Fruit fly (Drosophila melanogaster) whole organism, adult: ENCODE results near the gene CG12713.

ENCODE experiments used
- CG11617 ChIP-seq: fragments of 200-800 bp; sonication (Bioruptor generic); optimal IDR thresholded peaks from 2 replicates; lab custom pipeline; 2017; ENCODE audit warnings: mild to moderate bottlenecking, missing biosample characterization, missing genetic modification reagents, missing genetic modification characterization
- CG12768 ChIP-seq: fragments of 200-800 bp; sonication (Bioruptor generic); optimal IDR thresholded peaks from 2 replicates; lab custom pipeline; 2017; ENCODE audit warnings: missing biosample characterization, missing genetic modification characterization, mild to moderate bottlenecking, moderate library complexity, missing genetic modification reagents
- CG14711 ChIP-seq: fragments of 200-800 bp; sonication (Bioruptor generic); optimal IDR thresholded peaks from 2 replicates; lab custom pipeline; 2018; ENCODE audit warnings: missing biosample characterization, mild to moderate bottlenecking, missing genetic modification characterization, moderate library complexity
- CG1620 ChIP-seq: fragments of 200-800 bp; sonication (Bioruptor generic); optimal IDR thresholded peaks from 2 replicates; lab custom pipeline; 2016; ENCODE audit warnings: missing biosample characterization, missing genetic modification characterization
- CG33017 ChIP-seq: fragments of 200-800 bp; sonication (Bioruptor generic); optimal IDR thresholded peaks from 2 replicates; lab custom pipeline; 2018; ENCODE audit warnings: missing biosample characterization, mild to moderate bottlenecking, missing genetic modification characterization, moderate library complexity
- CG5204 ChIP-seq: fragments of 200-800 bp; sonication (Bioruptor generic); optimal IDR thresholded peaks from 2 replicates; lab custom pipeline; 2016; ENCODE audit warnings: missing biosample characterization, missing genetic modification characterization
- CG7045 ChIP-seq: fragments of 200-800 bp; sonication (Bioruptor generic); optimal IDR thresholded peaks from 2 replicates; lab custom pipeline; 2017; ENCODE audit warnings: missing biosample characterization, mild to moderate bottlenecking, missing genetic modification characterization
- CG7101 ChIP-seq: fragments of 200-800 bp; sonication (Bioruptor generic); optimal IDR thresholded peaks from 2 replicates; lab custom pipeline; 2018; ENCODE audit warnings: missing biosample characterization, mild to moderate bottlenecking, missing genetic modification characterization, moderate library complexity
- Clk ChIP-seq: fragments of 200-800 bp; sonication (Bioruptor generic); optimal IDR thresholded peaks from 2 replicates; lab custom pipeline; 2017; ENCODE audit warnings: missing biosample characterization, missing genetic modification characterization
- Crg-1 ChIP-seq: fragments of 200-800 bp; sonication (Bioruptor generic); optimal IDR thresholded peaks from 2 replicates; lab custom pipeline; 2016; ENCODE audit warnings: missing biosample characterization, missing genetic modification characterization
- Hr96 ChIP-seq: fragments of 200-800 bp; sonication (Bioruptor generic); optimal IDR thresholded peaks from 2 replicates; lab custom pipeline; 2016; ENCODE audit warnings: missing biosample characterization, missing genetic modification characterization
- Mnt ChIP-seq: fragments of 200-800 bp; sonication (Bioruptor generic); optimal IDR thresholded peaks from 2 replicates; lab custom pipeline; 2016; ENCODE audit warnings: missing biosample characterization, mild to moderate bottlenecking, missing genetic modification characterization
- bab1 ChIP-seq: fragments of 200-800 bp; sonication (Bioruptor generic); optimal IDR thresholded peaks from 3 replicates; lab custom pipeline; 2019; ENCODE audit warnings: missing biosample characterization, mild to moderate bottlenecking, missing genetic modification characterization, moderate library complexity
- cic ChIP-seq: fragments of 200-800 bp; sonication (Bioruptor generic); optimal IDR thresholded peaks from 2 replicates; lab custom pipeline; 2017; ENCODE audit warnings: missing biosample characterization, mild to moderate bottlenecking, missing genetic modification characterization, moderate library complexity
- cnc ChIP-seq, 2 experiments: fragments of >200 bp; optimal IDR thresholded peaks; 2 replicates each; lab custom pipeline; 2017
- kay ChIP-seq: fragments of 200-800 bp; sonication (Bioruptor generic); peaks from one replicate; lab custom pipeline; 2016; ENCODE audit warnings: missing biosample characterization, missing genetic modification characterization, borderline replicate concordance
- ovo ChIP-seq: fragments of 200-800 bp; sonication (Bioruptor generic); optimal IDR thresholded peaks from 2 replicates; lab custom pipeline; 2016; ENCODE audit warnings: missing biosample characterization, missing genetic modification characterization
- pad ChIP-seq: fragments of 200-800 bp; sonication (Bioruptor generic); optimal IDR thresholded peaks from 3 replicates; lab custom pipeline; 2017; ENCODE audit warnings: missing biosample characterization, missing genetic modification characterization, mild to moderate bottlenecking, moderate library complexity, missing genetic modification reagents
- tj ChIP-seq: fragments of 200-800 bp; sonication (Bioruptor generic); optimal IDR thresholded peaks from 3 replicates; lab custom pipeline; 2017; ENCODE audit warnings: missing biosample characterization, mild to moderate bottlenecking, missing genetic modification characterization, moderate library complexity
- toe ChIP-seq: fragments of 200-800 bp; sonication (Bioruptor generic); optimal IDR thresholded peaks from 2 replicates; lab custom pipeline; 2016; ENCODE audit warnings: missing biosample characterization, missing genetic modification characterization

The CG12713 gene

dm6 chr3L:15823780-15824423, 8.4 kb upstream of the CG12713 start:
- TF ChIP-seq Mnt (GFP tag; lab: Kevin White, UChicago) (peak; percentile 31), tj (GFP tag; lab: Kevin White, UChicago) (peak; percentile 51), ovo (peak; percentile 31), toe (no peak), CG1620 (GFP tag; lab: Kevin White, UChicago) (no peak), pad (GFP tag; lab: Kevin White, UChicago) (peak; percentile 89), CG7101 (tag; lab: Kevin White, UChicago) (peak; percentile 25), Crg-1 (GFP tag; lab: Kevin White, UChicago) (no peak), CG7045 (GFP tag; lab: Kevin White, UChicago) (no peak), kay (GFP tag; lab: Kevin White, UChicago) (peak; percentile 89), Hr96 (GFP tag; lab: Kevin White, UChicago) (no peak), CG11617 (GFP tag; lab: Kevin White, UChicago) (no peak), CG33017 (tag; lab: Kevin White, UChicago) (no peak), cic (GFP tag; lab: Kevin White, UChicago) (peak; percentile 68)

- peak; percentile 37 for TF ChIP-seq cic (GFP tag; lab: Kevin White, UChicago)
- peak; percentile 20 for TF ChIP-seq Mnt (GFP tag; lab: Kevin White, UChicago)
- peak; percentile 73 for TF ChIP-seq tj (GFP tag; lab: Kevin White, UChicago)
- peak; percentile 41 to 90 for TF ChIP-seq cnc (optimal IDR thresholded peaks at IDR 0.05; lab: Kevin White, UChicago)
- TF ChIP-seq ovo: no peak
Observed at dm6 chr3L:15824537-15824936, 7.7 kb upstream of the CG12713 start.

dm6 chr3L:15825493-15826209, 6.6 kb upstream of the CG12713 start:
- TF ChIP-seq CG14711 (peak; percentile 34), CG1620 (GFP tag; lab: Kevin White, UChicago) (no peak), Crg-1 (GFP tag; lab: Kevin White, UChicago) (peak; percentile 7), bab1 (GFP tag; lab: Kevin White, UChicago) (no peak), CG7045 (GFP tag; lab: Kevin White, UChicago) (no peak), kay (GFP tag; lab: Kevin White, UChicago) (no peak), CG5204 (no peak), Hr96 (GFP tag; lab: Kevin White, UChicago) (no peak), pad (GFP tag; lab: Kevin White, UChicago) (no peak), cic (GFP tag; lab: Kevin White, UChicago) (peak; percentile 96), Mnt (GFP tag; lab: Kevin White, UChicago) (no peak), toe (no peak), Clk (no peak), CG33017 (tag; lab: Kevin White, UChicago) (no peak), tj (GFP tag; lab: Kevin White, UChicago) (peak; percentile 93), CG7101 (tag; lab: Kevin White, UChicago) (peak; percentile 30), CG11617 (GFP tag; lab: Kevin White, UChicago) (no peak), CG12768 (GFP tag; lab: Kevin White, UChicago) (no peak)

- TF ChIP-seq cnc (optimal IDR thresholded peaks at IDR 0.05; lab: Kevin White, UChicago): no peak
- TF ChIP-seq CG11617 (GFP tag; lab: Kevin White, UChicago): no peak
- TF ChIP-seq pad (GFP tag; lab: Kevin White, UChicago): peak; percentile 31
- TF ChIP-seq Mnt (GFP tag; lab: Kevin White, UChicago): no peak
- no peak for TF ChIP-seq CG5204
- TF ChIP-seq tj (GFP tag; lab: Kevin White, UChicago): no peak
- TF ChIP-seq toe: no peak
- peak; percentile 59 for TF ChIP-seq ovo
- TF ChIP-seq cic (GFP tag; lab: Kevin White, UChicago): no peak
- peak; percentile 38 for TF ChIP-seq Crg-1 (GFP tag; lab: Kevin White, UChicago)
- peak; percentile 54 for TF ChIP-seq CG12768 (GFP tag; lab: Kevin White, UChicago)
- peak; percentile 54 for TF ChIP-seq CG7045 (GFP tag; lab: Kevin White, UChicago)
- TF ChIP-seq kay (GFP tag; lab: Kevin White, UChicago): peak; percentile 20
- peak; percentile 67 for TF ChIP-seq CG7101 (tag; lab: Kevin White, UChicago)
- TF ChIP-seq CG14711: peak; percentile 33
- no peak for TF ChIP-seq Clk
- peak; percentile 43 for TF ChIP-seq bab1 (GFP tag; lab: Kevin White, UChicago)
- no peak for TF ChIP-seq Hr96 (GFP tag; lab: Kevin White, UChicago)
- TF ChIP-seq CG1620 (GFP tag; lab: Kevin White, UChicago): peak; percentile 33
- TF ChIP-seq CG33017 (tag; lab: Kevin White, UChicago): peak; percentile 71
Observed at dm6 chr3L:15826347-15826984, 5.8 kb upstream of the CG12713 start, which contains the start of the genes DCP2 and dbo. DCP2 (minus strand) TSS chr3L:15826423. dbo (plus strand) TSS chr3L:15826888.

- TF ChIP-seq toe (peak; percentile 60), CG7045 (GFP tag; lab: Kevin White, UChicago) (peak; percentile 88), bab1 (GFP tag; lab: Kevin White, UChicago) (peak; percentile 84), ovo (no peak), CG1620 (GFP tag; lab: Kevin White, UChicago) (peak; percentile 70), cic (GFP tag; lab: Kevin White, UChicago) (peak; percentile 29), Hr96 (GFP tag; lab: Kevin White, UChicago) (no peak), CG11617 (GFP tag; lab: Kevin White, UChicago) (peak; percentile 96), Crg-1 (GFP tag; lab: Kevin White, UChicago) (peak; percentile 47), CG12768 (GFP tag; lab: Kevin White, UChicago) (peak; percentile 89), CG33017 (tag; lab: Kevin White, UChicago) (peak; percentile 91), CG7101 (tag; lab: Kevin White, UChicago) (peak; percentile 95), Clk (peak; percentile 18), Mnt (GFP tag; lab: Kevin White, UChicago) (peak; percentile 67), pad (GFP tag; lab: Kevin White, UChicago) (peak; percentile 73), CG14711 (peak; percentile 73), CG5204 (peak; percentile 84), cnc (optimal IDR thresholded peaks at IDR 0.05; lab: Kevin White, UChicago) (no peak), kay (GFP tag; lab: Kevin White, UChicago) (peak; percentile 58), tj (GFP tag; lab: Kevin White, UChicago) (peak; percentile 63)
Observed at dm6 chr3L:15826985-15827635, 5.2 kb upstream of the CG12713 start.
